Worm (Caenorhabditis elegans) whole organism, late embryonic: ENCODE measurements around the gene ugt-42.

Experiments
- C08G9.2 ChIP-seq: sonication (generic microtip); optimal IDR thresholded peaks from 2 replicates; lab custom pipeline; 2016; ENCODE audit warnings: mild to moderate bottlenecking, missing genetic modification characterization, moderate library complexity, missing compliant biosample characterization
- C38D4.7 ChIP-seq: fragments of 200-800 bp; sonication (Bioruptor generic); optimal IDR thresholded peaks from 2 replicates; lab custom pipeline; 2018; ENCODE audit warnings: mild to moderate bottlenecking, missing genetic modification characterization, moderate library complexity, missing compliant biosample characterization
- Y22D7AL.16 ChIP-seq: sonication (generic microtip); optimal IDR thresholded peaks from 2 replicates; lab custom pipeline; 2016; ENCODE audit warnings: missing genetic modification characterization, missing compliant biosample characterization
- ceh-19 ChIP-seq: fragments of 200-800 bp; sonication (Bioruptor generic); optimal IDR thresholded peaks from 2 replicates; lab custom pipeline; 2018; ENCODE audit warnings: mild to moderate bottlenecking, missing genetic modification characterization, missing compliant biosample characterization
- ceh-34 ChIP-seq: sonication (generic microtip); optimal IDR thresholded peaks from 2 replicates; lab custom pipeline; 2016; ENCODE audit warnings: mild to moderate bottlenecking, missing genetic modification characterization, missing compliant biosample characterization
- ceh-45 ChIP-seq: fragments of 200-800 bp; sonication (Bioruptor generic); IDR thresholded peaks from 2 replicates; pipeline ENCODE4 v1.3.6; 2022; ENCODE audit warnings: missing genetic modification reagents, missing genetic modification characterization, missing compliant biosample characterization
- ceh-48 ChIP-seq: sonication (generic microtip); optimal IDR thresholded peaks from 2 replicates; lab custom pipeline; 2016; ENCODE audit warnings: missing genetic modification characterization, inconsistent platforms, missing compliant biosample characterization
- dmd-4 ChIP-seq: sonication (generic microtip); optimal IDR thresholded peaks from 2 replicates; lab custom pipeline; 2016; ENCODE audit warnings: borderline replicate concordance, missing genetic modification characterization, missing compliant biosample characterization
- elt-4 ChIP-seq: sonication (generic microtip); optimal IDR thresholded peaks from 2 replicates; lab custom pipeline; 2016; ENCODE audit warnings: missing genetic modification characterization, missing compliant biosample characterization
- fkh-6 ChIP-seq: sonication (generic microtip); optimal IDR thresholded peaks from 2 replicates; lab custom pipeline; 2016; ENCODE audit warnings: missing genetic modification characterization, missing compliant biosample characterization
- hlh-13 ChIP-seq: fragments of 200-800 bp; sonication (Bioruptor generic); optimal IDR thresholded peaks from 2 replicates; lab custom pipeline; 2018; ENCODE audit warnings: mild to moderate bottlenecking, missing genetic modification characterization, missing compliant biosample characterization
- hlh-15 ChIP-seq: sonication (generic microtip); optimal IDR thresholded peaks from 2 replicates; lab custom pipeline; 2016; ENCODE audit warnings: missing genetic modification characterization, missing compliant biosample characterization
- hlh-30 ChIP-seq: sonication (generic microtip); optimal IDR thresholded peaks from 2 replicates; lab custom pipeline; 2017; ENCODE audit warnings: antibody characterized with exemption, missing genetic modification characterization, missing compliant biosample characterization; ENCODE audit not compliant: insufficient read depth
- hlh-6 ChIP-seq: sonication (generic microtip); optimal IDR thresholded peaks from 2 replicates; lab custom pipeline; 2016; ENCODE audit warnings: missing genotype, missing genetic modification characterization, missing compliant biosample characterization
- hlh-8 ChIP-seq: sonication (generic microtip); optimal IDR thresholded peaks from 2 replicates; lab custom pipeline; 2016; ENCODE audit warnings: missing genotype, missing genetic modification characterization, missing compliant biosample characterization
- lin-11 ChIP-seq: fragments of 200-800 bp; sonication (Bioruptor generic); optimal IDR thresholded peaks from 2 replicates; lab custom pipeline; 2018; ENCODE audit warnings: mild to moderate bottlenecking, missing genetic modification characterization, missing compliant biosample characterization
- madf-2 ChIP-seq: sonication (generic microtip); optimal IDR thresholded peaks from 2 replicates; lab custom pipeline; 2017; ENCODE audit warnings: missing genetic modification characterization, missing compliant biosample characterization
- mec-3 ChIP-seq: sonication (generic microtip); optimal IDR thresholded peaks from 2 replicates; lab custom pipeline; 2016; ENCODE audit warnings: borderline replicate concordance, missing genetic modification characterization, missing compliant biosample characterization
- nfya-1 ChIP-seq: sonication (generic microtip); optimal IDR thresholded peaks from 2 replicates; lab custom pipeline; 2017; ENCODE audit warnings: missing genetic modification characterization, mild to moderate bottlenecking, missing compliant biosample characterization, antibody characterized with exemption, moderate library complexity
- nhr-11 ChIP-seq: fragments of 150-350 bp; optimal IDR thresholded peaks from 2 replicates; lab custom pipeline; 2014; ENCODE audit warnings: missing biosample characterization, missing genetic modification characterization
- pat-9 ChIP-seq: fragments of 200-800 bp; sonication (Bioruptor generic); optimal IDR thresholded peaks from 2 replicates; lab custom pipeline; 2018; ENCODE audit warnings: mild to moderate bottlenecking, missing genetic modification characterization, moderate library complexity, missing compliant biosample characterization
- pax-1 ChIP-seq: fragments of 150-350 bp; optimal IDR thresholded peaks from 2 replicates; lab custom pipeline; 2014; ENCODE audit warnings: missing biosample characterization, missing genetic modification characterization
- pha-2 ChIP-seq: sonication (generic microtip); optimal IDR thresholded peaks from 2 replicates; lab custom pipeline; 2017; ENCODE audit warnings: mild to moderate bottlenecking, missing genetic modification characterization, missing compliant biosample characterization
- pha-4 ChIP-seq: fragments of 150-350 bp; optimal IDR thresholded peaks from 2 replicates; lab custom pipeline; 2018; ENCODE audit warnings: missing biosample characterization, missing genetic modification reagents, missing genetic modification characterization
- pqm-1 ChIP-seq: sonication (generic microtip); optimal IDR thresholded peaks from 2 replicates; lab custom pipeline; 2016; ENCODE audit warnings: missing genetic modification characterization, missing compliant biosample characterization
- ref-2 ChIP-seq: sonication (generic microtip); optimal IDR thresholded peaks from 2 replicates; lab custom pipeline; 2016; ENCODE audit warnings: missing genetic modification characterization, missing compliant biosample characterization
- tbx-7 ChIP-seq: sonication (generic microtip); optimal IDR thresholded peaks from 2 replicates; lab custom pipeline; 2016; ENCODE audit warnings: missing genotype, missing genetic modification characterization, missing compliant biosample characterization
- ttx-3 ChIP-seq: sonication (generic microtip); optimal IDR thresholded peaks from 2 replicates; lab custom pipeline; 2016; ENCODE audit warnings: missing genetic modification reagents, missing genetic modification characterization, missing compliant biosample characterization
- unc-3 ChIP-seq, 2 experiments: fragments of 200-800 bp in 1 of 2; sonication (Bioruptor generic) in 1 of 2; sonication (generic microtip) in 1 of 2; conservative IDR thresholded peaks in 1 of 2; optimal IDR thresholded peaks in 1 of 2; 2 replicates each; pipeline versions ENCODE4 v1.3.6 to Lab custom; 2016 to 2022; ENCODE audit warnings: missing compliant biosample characterization in 2 of 2, missing genetic modification characterization in 2 of 2, missing genetic modification reagents in 1 of 2
- unc-42 ChIP-seq: sonication (generic microtip); optimal IDR thresholded peaks from 2 replicates; lab custom pipeline; 2016; ENCODE audit warnings: missing genotype, missing genetic modification characterization, missing compliant biosample characterization
- unc-55 ChIP-seq: sonication (generic microtip); optimal IDR thresholded peaks from 2 replicates; lab custom pipeline; 2017; ENCODE audit warnings: missing biosample characterization, missing genetic modification reagents, missing genetic modification characterization
- zip-5 ChIP-seq: sonication (generic microtip); optimal IDR thresholded peaks from 2 replicates; lab custom pipeline; 2016; ENCODE audit warnings: missing genetic modification characterization, missing compliant biosample characterization

The ugt-42 gene

DNA sequence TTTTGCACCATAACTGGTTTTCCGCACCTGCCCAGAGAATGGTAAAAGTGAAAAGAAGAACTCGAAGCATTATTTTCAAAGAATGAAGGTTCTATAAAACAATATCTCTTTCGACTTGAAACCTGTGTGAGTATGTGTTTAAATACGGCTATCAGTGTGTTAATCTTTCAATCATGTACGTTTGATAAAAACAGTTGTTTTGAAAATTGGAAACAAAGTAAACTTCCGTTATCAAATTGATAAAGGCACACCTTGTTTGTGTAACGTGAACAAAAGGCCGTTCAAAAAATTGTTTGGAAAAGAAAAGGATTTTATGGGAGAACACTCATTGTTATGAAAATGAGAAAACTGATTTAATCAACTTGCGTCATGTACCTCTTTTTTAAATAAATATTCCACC, 20.7 kb upstream of the ugt-42 start, which contains the start of gene F48G7.7:
Gene F48G7.7 (minus strand): TSS at position 101 of the 400 bp plus-strand sequence.
- TF ChIP-seq pha-2 (tag; lab: Kevin White, UChicago) (no peak), Y22D7AL.16 (tag; lab: Kevin White, UChicago) (no peak), dmd-4 (tag; lab: Kevin White, UChicago) (no peak)

- TF ChIP-seq elt-4 (tag; lab: Kevin White, UChicago), result no peak
- TF ChIP-seq ceh-45 (GFP tag; lab: Robert Waterston, UW), result no peak
- TF ChIP-seq hlh-13, result no peak
These were observed 19.4 kb upstream of the ugt-42 start, which contains the start of gene F48G7.8 for ce11 chrV:627585-627984. Gene F48G7.8 (minus strand): TSS chrV:627685.

- no peak for TF ChIP-seq C38D4.7 (GFP tag; lab: Kevin White, UChicago)
- TF ChIP-seq hlh-13, result no peak
- no peak for TF ChIP-seq elt-4 (tag; lab: Kevin White, UChicago)
- TF ChIP-seq hlh-15, result no peak
- TF ChIP-seq zip-5 (tag; lab: Kevin White, UChicago), result no peak
- TF ChIP-seq fkh-6 (tag; lab: Kevin White, UChicago), result no peak
- TF ChIP-seq unc-3 (GFP tag; conservative IDR thresholded peaks at IDR 0.05; lab: Robert Waterston, UW), result no peak
- no peak for TF ChIP-seq unc-3 (tag; optimal IDR thresholded peaks at IDR 0.05; lab: Kevin White, UChicago)
- TF ChIP-seq ref-2 (tag; lab: Kevin White, UChicago), result no peak
- TF ChIP-seq ttx-3, result no peak
- TF ChIP-seq pax-1 (tag; lab: Kevin White, UChicago), result no peak
- no peak for TF ChIP-seq unc-42 (tag; lab: Kevin White, UChicago)
These were observed 18.5 kb upstream of the ugt-42 start, which contains the start of gene F48G7.9 for ce11 chrV:628527-628926. Gene F48G7.9 (minus strand): TSS chrV:628627.

ce11 chrV:631832-632231, 15.2 kb upstream of the ugt-42 start:
- TF ChIP-seq Y22D7AL.16 (tag; lab: Kevin White, UChicago) (no peak), pax-1 (tag; lab: Kevin White, UChicago) (no peak), unc-55 (GFP tag; lab: Kevin White, UChicago) (no peak), unc-3 (GFP tag; conservative IDR thresholded peaks at IDR 0.05; lab: Robert Waterston, UW) (no peak), unc-3 (tag; optimal IDR thresholded peaks at IDR 0.05; lab: Kevin White, UChicago) (no peak), C08G9.2 (tag; lab: Kevin White, UChicago) (no peak), madf-2 (tag; lab: Kevin White, UChicago) (no peak), fkh-6 (tag; lab: Kevin White, UChicago) (no peak), pha-4 (tag; lab: Kevin White, UChicago) (no peak), hlh-8 (tag; lab: Kevin White, UChicago) (no peak), ceh-48 (no peak), hlh-6 (tag; lab: Kevin White, UChicago) (no peak), lin-11 (tag; lab: Kevin White, UChicago) (no peak), ceh-34 (tag; lab: Kevin White, UChicago) (no peak), hlh-30 (tag; lab: Kevin White, UChicago) (no peak), pat-9 (tag; lab: Kevin White, UChicago) (no peak)
- TF ChIP-seq, all 69 proteins: peak for 0

ce11 chrV:634855-635254, 12.1 kb upstream of the ugt-42 start, which contains the start of gene F48G7.10:
Gene F48G7.10 (minus strand): TSS chrV:634955.
- no peak for TF ChIP-seq hlh-30 (tag; lab: Kevin White, UChicago)
- no peak for TF ChIP-seq ceh-19 (GFP tag; lab: Kevin White, UChicago)
- no peak for TF ChIP-seq pqm-1
- TF ChIP-seq mec-3 (tag; lab: Kevin White, UChicago), result no peak
- no peak for TF ChIP-seq tbx-7 (tag; lab: Kevin White, UChicago)
- TF ChIP-seq nfya-1 (tag; lab: Kevin White, UChicago), result no peak
- no peak for TF ChIP-seq unc-3 (GFP tag; conservative IDR thresholded peaks at IDR 0.05; lab: Robert Waterston, UW)
- no peak for TF ChIP-seq unc-3 (tag; optimal IDR thresholded peaks at IDR 0.05; lab: Kevin White, UChicago)
- no peak for TF ChIP-seq ref-2 (tag; lab: Kevin White, UChicago)
- no peak for TF ChIP-seq nhr-11
